Worm (Caenorhabditis elegans) whole organism, late embryonic: ENCODE data around the gene pap-1.

Experiments used
- dve-1 ChIP-seq: sonication (generic microtip); optimal IDR thresholded peaks from 2 replicates; lab custom pipeline; 2017; ENCODE audit warnings: antibody characterized with exemption, mild to moderate bottlenecking, missing genetic modification characterization, missing compliant biosample characterization
- hlh-6 ChIP-seq: sonication (generic microtip); optimal IDR thresholded peaks from 2 replicates; lab custom pipeline; 2016; ENCODE audit warnings: missing genotype, missing genetic modification characterization, missing compliant biosample characterization
- pqm-1 ChIP-seq: sonication (generic microtip); optimal IDR thresholded peaks from 2 replicates; lab custom pipeline; 2016; ENCODE audit warnings: missing genetic modification characterization, missing compliant biosample characterization
- sdc-2 ChIP-seq: sonication (generic microtip); optimal IDR thresholded peaks from 2 replicates; lab custom pipeline; 2016; ENCODE audit warnings: missing genotype, missing genetic modification characterization, missing compliant biosample characterization

DNA sequence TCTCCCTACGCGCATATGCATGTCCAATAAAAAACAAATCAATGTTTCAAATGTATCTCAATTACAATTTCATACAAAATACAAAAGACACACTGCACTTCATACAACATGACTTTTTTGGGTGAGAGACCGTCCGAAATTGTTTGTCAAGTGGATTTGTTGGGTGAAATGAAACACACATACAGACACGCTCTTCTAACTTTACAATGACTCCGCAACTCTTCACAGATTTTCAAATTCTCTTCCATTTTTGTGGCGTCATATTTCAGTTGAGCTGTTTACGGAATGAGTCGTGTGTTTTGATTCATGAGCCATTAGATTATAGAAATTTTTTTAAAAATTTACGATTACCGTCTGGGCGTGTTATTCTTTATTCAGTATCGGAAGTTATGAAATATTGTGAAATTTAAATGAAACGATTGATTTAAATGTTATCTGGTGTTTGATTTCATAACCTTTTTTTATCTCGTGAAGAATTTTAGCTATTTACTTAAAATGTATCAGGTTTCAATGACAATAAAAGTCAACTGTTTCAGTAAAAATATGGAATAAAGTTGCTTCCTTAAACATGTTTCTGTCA lies 35.2 kb downstream of the pap-1 start:
- TF ChIP-seq dve-1 (tag; lab: Kevin White, UChicago): no peak
- TF ChIP-seq sdc-2: no peak
- TF ChIP-seq pqm-1 (tag; lab: Kevin White, UChicago): no peak
- TF ChIP-seq hlh-6: no peak
